Fruit fly (Drosophila melanogaster): ENCODE data around the gene CG14304.

Gene CG14304

DNA sequence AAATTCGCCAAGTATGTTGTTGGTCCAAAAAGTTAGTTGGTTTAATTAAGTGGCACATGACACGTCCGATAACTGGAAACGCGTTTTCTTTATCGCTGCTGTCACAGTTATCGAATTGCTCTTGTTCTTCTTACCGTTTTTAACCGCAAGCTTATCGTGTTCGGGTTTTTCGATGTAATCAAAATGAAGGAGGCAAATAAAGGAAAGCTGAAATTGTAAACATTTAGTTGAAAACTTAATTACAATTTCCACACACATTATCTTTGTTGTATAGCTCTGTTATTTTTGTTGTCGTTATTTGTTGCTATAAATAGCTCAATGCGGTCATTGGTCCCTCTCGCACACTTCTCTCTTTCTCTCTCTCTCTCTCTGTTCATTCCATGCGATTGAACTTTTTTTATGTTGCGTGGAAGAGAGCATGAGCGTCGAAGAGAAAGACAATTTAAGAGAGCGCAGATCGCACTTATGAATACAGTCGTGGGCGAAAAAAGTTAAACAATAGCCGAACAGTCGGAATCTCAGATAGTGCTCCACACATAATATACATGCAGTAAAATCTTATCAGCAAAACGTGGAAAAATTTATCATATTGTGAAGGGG lies 35.8 kb downstream of the CG14304 start (continued):
- TF ChIP-seq Neu2 (GFP tag; optimal IDR thresholded peaks at IDR 0.05; ENCODE audit: borderline replicate concordance) (no peak), CG6813 (GFP tag; optimal IDR thresholded peaks at IDR 0.05) (peak; percentile 13), CG6175 (GFP tag; IDR thresholded peaks at IDR 0.05) (no peak), CG11560 (tag; IDR thresholded peaks at IDR 0.05) (no peak), hb (GFP tag; IDR thresholded peaks at IDR 0.05; ENCODE audit: partially characterized antibody) (no peak), CG12299 (tag; optimal IDR thresholded peaks at IDR 0.05) (no peak), D19A (tag; optimal IDR thresholded peaks at IDR 0.05) (peak; percentile 44), exex (tag; optimal IDR thresholded peaks at IDR 0.05) (peak; percentile 69), pum (GFP tag; optimal IDR thresholded peaks at IDR 0.05) (no peak), lab (GFP tag; optimal IDR thresholded peaks at IDR 0.05) (peak; percentile 59), CG14710 (tag; optimal IDR thresholded peaks at IDR 0.05) (no peak), z (GFP tag; IDR thresholded peaks at IDR 0.05) (peak; percentile 58; the same call in 2 of the 3 replicates), kah (GFP tag; optimal IDR thresholded peaks at IDR 0.05) (peak; percentile 14), sens (GFP tag) (peak; percentile 77), slou (GFP tag; optimal IDR thresholded peaks at IDR 0.05) (no peak), Sin3A (optimal IDR thresholded peaks at IDR 0.05) (no peak), Adf1 (GFP tag; IDR thresholded peaks at IDR 0.05) (peak; percentile 27; the same call in 1 of the 2 replicates), CG4617 (GFP tag; optimal IDR thresholded peaks at IDR 0.05; ENCODE audit: borderline replicate concordance) (no peak), CG18619 (GFP tag; optimal IDR thresholded peaks at IDR 0.05) (no peak), Fer1 (GFP tag; optimal IDR thresholded peaks at IDR 0.05) (no peak), fru (optimal IDR thresholded peaks at IDR 0.05) (no peak), bsh (GFP tag; optimal IDR thresholded peaks at IDR 0.05) (peak in 1 of 2 experiments; percentile 27), nau (GFP tag; optimal IDR thresholded peaks at IDR 0.05) (no peak), CG3995 (GFP tag; optimal IDR thresholded peaks at IDR 0.05) (peak; percentile 82), fd64A (GFP tag; optimal IDR thresholded peaks at IDR 0.05) (peak; percentile 11), Poxn (GFP tag; IDR thresholded peaks at IDR 0.05) (no peak), ato (GFP tag; IDR thresholded peaks at IDR 0.05; ENCODE audit: partially characterized antibody) (peak; percentile 27; the same call in 1 of the 2 replicates), CG12071 (GFP tag; optimal IDR thresholded peaks at IDR 0.05) (peak; percentile 24), hbn (GFP tag; IDR thresholded peaks at IDR 0.05; ENCODE audit: partially characterized antibody) (no peak), CG7357 (GFP tag; IDR thresholded peaks at IDR 0.05) (no peak), CG8765 (GFP tag; IDR thresholded peaks at IDR 0.05) (no peak), Med (GFP tag) (peak; percentile 82), CG13894 (tag; optimal IDR thresholded peaks at IDR 0.05) (no peak), CG6791 (GFP tag; IDR thresholded peaks at IDR 0.05; ENCODE audit: partially characterized antibody) (no peak; the same call in 2 of the 3 replicates), Asciz (GFP tag; optimal IDR thresholded peaks at IDR 0.05) (peak; percentile 23), CG32767 (GFP tag; IDR thresholded peaks at IDR 0.05) (no peak), B-H1 (GFP tag; IDR thresholded peaks at IDR 0.05) (no peak), ttk (GFP tag; IDR thresholded peaks at IDR 0.05) (no peak), amos (GFP tag; IDR thresholded peaks at IDR 0.05; ENCODE audit: partially characterized antibody) (no peak; the same call in 1 of the 2 replicates), CrebB (tag; optimal IDR thresholded peaks at IDR 0.05) (peak; percentile 27), B-H2 (GFP tag; optimal IDR thresholded peaks at IDR 0.05) (no peak), CG14667 (GFP tag; IDR thresholded peaks at IDR 0.05) (no peak), sna (GFP tag; IDR thresholded peaks at IDR 0.05; ENCODE audit: partially characterized antibody) (peak; percentile 53; the same call in 1 of the 2 replicates), CG17385 (GFP tag; optimal IDR thresholded peaks at IDR 0.05) (peak; percentile 77), Pdp1 (GFP tag; optimal IDR thresholded peaks at IDR 0.05) (peak in 1 of 2 experiments; percentile 41), CG3281 (GFP tag; optimal IDR thresholded peaks at IDR 0.05) (peak; percentile 4), CG6654 (GFP tag; optimal IDR thresholded peaks at IDR 0.05) (no peak), CG11696 (GFP tag; IDR thresholded peaks at IDR 0.05) (0 out of 2 replicates have a peak, but pooled peaks have one; percentile 33), unpg (GFP tag; optimal IDR thresholded peaks at IDR 0.05) (no peak)
